Worm (Caenorhabditis elegans): ENCODE measurements around the gene fbxb-75.

- TF ChIP-seq nhr-10 (tag; optimal IDR thresholded peaks at IDR 0.05) (no peak), gmeb-1 (tag; optimal IDR thresholded peaks at IDR 0.05) (peak; percentile 24), elt-1 (tag; optimal IDR thresholded peaks at IDR 0.05) (no peak), dmd-4 (tag; optimal IDR thresholded peaks at IDR 0.05) (no peak), nhr-25 (tag; optimal IDR thresholded peaks at IDR 0.05) (peak; percentile 60), mab-5 (tag; optimal IDR thresholded peaks at IDR 0.05) (peak; percentile 52), peb-1 (tag; optimal IDR thresholded peaks at IDR 0.05) (no peak), mbf-1 (tag; optimal IDR thresholded peaks at IDR 0.05) (no peak), unc-62 (GFP tag; optimal IDR thresholded peaks at IDR 0.05) (no peak), nhr-21 (tag; optimal IDR thresholded peaks at IDR 0.05) (peak; percentile 20), nhr-129 (tag; optimal IDR thresholded peaks at IDR 0.05) (peak; percentile 97), nhr-77 (tag; optimal IDR thresholded peaks at IDR 0.05) (no peak)
Observed at ce11 chrIV:4477009-4477471, 36.1 kb upstream of the fbxb-75 start, which contains the start of gene M01H9.3.

Measured in whole organism, L2 larva.